Fruit fly (Drosophila melanogaster): ENCODE data around the gene halo.

DNA sequence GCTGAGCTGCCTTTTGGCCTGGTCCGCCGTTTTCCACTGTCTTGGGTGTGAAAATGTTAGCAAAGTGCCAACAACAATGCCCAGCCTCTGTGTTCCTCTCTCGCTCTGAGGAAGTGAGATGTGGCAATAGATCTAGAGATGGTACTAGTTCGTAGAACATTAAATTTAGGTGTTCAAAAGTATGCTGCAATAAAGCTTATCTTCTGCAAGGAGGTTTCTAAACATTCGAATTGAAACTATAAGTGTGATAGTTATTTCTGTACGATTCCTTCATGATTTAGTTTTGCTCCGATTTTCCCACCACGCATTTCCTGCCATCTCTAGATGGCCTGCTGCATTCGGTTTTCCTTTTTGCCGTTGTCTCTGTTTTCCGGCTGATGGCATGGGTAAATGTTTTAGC is 39.5 kb downstream of the halo start:
- TF ChIP-seq Pif1A (GFP tag; optimal IDR thresholded peaks at IDR 0.05) (no peak), EcR (GFP tag; optimal IDR thresholded peaks at IDR 0.05) (no peak)

Data from whole organism, pupa.